Fruit fly (Drosophila melanogaster): ENCODE results near the gene CG9098.

The CG9098 gene

DNA sequence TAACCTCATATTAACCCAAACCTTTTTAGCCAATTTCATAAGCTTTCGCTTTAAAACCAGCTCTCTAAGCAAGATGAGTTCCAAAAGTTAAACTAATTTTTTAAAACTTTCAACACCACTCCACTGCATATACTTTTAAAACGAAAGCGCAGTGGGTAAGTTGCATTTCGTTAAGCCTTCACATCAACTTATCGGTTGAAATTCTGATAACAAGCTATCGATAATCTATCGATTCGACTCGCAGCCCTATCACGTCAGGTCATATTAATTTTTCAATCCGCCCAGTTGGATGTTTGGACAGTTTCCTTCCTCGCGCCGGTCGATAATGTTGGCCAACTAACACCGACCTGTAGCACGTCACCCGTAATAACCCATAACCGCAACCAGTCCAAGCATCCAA lies 26.0 kb downstream of the CG9098 start, which contains the start of gene ifc (continued):
- TF ChIP-seq Jarid2 (GFP tag; optimal IDR thresholded peaks at IDR 0.05), result peak; percentile 46
- TF ChIP-seq CG17568 (GFP tag; optimal IDR thresholded peaks at IDR 0.05), result no peak
- no peak for TF ChIP-seq cas (GFP tag; IDR thresholded peaks at IDR 0.05)
- TF ChIP-seq so (GFP tag; IDR thresholded peaks at IDR 0.05), result no peak
- TF ChIP-seq CG10147 (GFP tag; optimal IDR thresholded peaks at IDR 0.05), result no peak
- TF ChIP-seq mirr (GFP tag; optimal IDR thresholded peaks at IDR 0.05), result peak; percentile 7
- TF ChIP-seq cad (GFP tag; optimal IDR thresholded peaks at IDR 0.05), result no peak
- peak; percentile 12 for TF ChIP-seq Sry-β (GFP tag; optimal IDR thresholded peaks at IDR 0.05)
- TF ChIP-seq sisA (GFP tag; IDR thresholded peaks at IDR 0.05), result no peak
- peak; percentile 96 for TF ChIP-seq pzg (GFP tag; optimal IDR thresholded peaks at IDR 0.05)
- TF ChIP-seq toy (GFP tag; IDR thresholded peaks at IDR 0.05), result no peak
- peak; percentile 40 for TF ChIP-seq CG8944 (GFP tag; optimal IDR thresholded peaks at IDR 0.05)
- TF ChIP-seq seq (GFP tag; IDR thresholded peaks at IDR 0.05), result no peak
- peak; percentile 59 for TF ChIP-seq CG13775 (GFP tag; optimal IDR thresholded peaks at IDR 0.05)
- peak; percentile 51 for TF ChIP-seq CG13123 (GFP tag; optimal IDR thresholded peaks at IDR 0.05)
- TF ChIP-seq bigmax (GFP tag; optimal IDR thresholded peaks at IDR 0.05), result peak; percentile 40
- no peak for TF ChIP-seq ab (GFP tag; optimal IDR thresholded peaks at IDR 0.05)
- no peak for TF ChIP-seq CG32532 (GFP tag; IDR thresholded peaks at IDR 0.05)
- TF ChIP-seq HmgZ (tag; optimal IDR thresholded peaks at IDR 0.05), result peak; percentile 82
- TF ChIP-seq peb (GFP tag; IDR thresholded peaks at IDR 0.05), result no peak
- no peak for TF ChIP-seq dysf (GFP tag; IDR thresholded peaks at IDR 0.05)
- TF ChIP-seq zfh1 (GFP tag; IDR thresholded peaks at IDR 0.05), result no peak
- TF ChIP-seq cg (GFP tag; optimal IDR thresholded peaks at IDR 0.05), result no peak
- no peak for TF ChIP-seq tup (GFP tag; optimal IDR thresholded peaks at IDR 0.05)
- TF ChIP-seq HHEX (GFP tag; optimal IDR thresholded peaks at IDR 0.05), result peak; percentile 31
- peak; percentile 89 for TF ChIP-seq CG13894 (tag; optimal IDR thresholded peaks at IDR 0.05)
- peak; percentile 36 for TF ChIP-seq CG10979 (tag; optimal IDR thresholded peaks at IDR 0.05)
- peak; percentile 54 for TF ChIP-seq CG7786 (GFP tag; optimal IDR thresholded peaks at IDR 0.05)
- peak; percentile 70 for TF ChIP-seq dm (GFP tag; optimal IDR thresholded peaks at IDR 0.05)
- no peak for TF ChIP-seq ssp (GFP tag; IDR thresholded peaks at IDR 0.05)
- TF ChIP-seq CG5180 (GFP tag; optimal IDR thresholded peaks at IDR 0.05), result no peak
- TF ChIP-seq btn (GFP tag; optimal IDR thresholded peaks at IDR 0.05), result no peak
- TF ChIP-seq pan (optimal IDR thresholded peaks at IDR 0.05), result no peak
- no peak for TF ChIP-seq pan (GFP tag; optimal IDR thresholded peaks at IDR 0.05 in 1 of 2, IDR thresholded peaks at IDR 0.05 in 1 of 2)
- peak in 1 of 3 experiments; percentile 14 for TF ChIP-seq Stat92E (GFP tag; optimal IDR thresholded peaks at IDR 0.05)
- no peak for TF ChIP-seq CG31441 (GFP tag; IDR thresholded peaks at IDR 0.05)
- TF ChIP-seq CG2712 (tag; optimal IDR thresholded peaks at IDR 0.05), result peak; percentile 76
- TF ChIP-seq CG12104 (GFP tag; optimal IDR thresholded peaks at IDR 0.05), result peak; percentile 8
- TF ChIP-seq CG8388 (GFP tag; optimal IDR thresholded peaks at IDR 0.05), result peak; percentile 15
- peak; percentile 61 for TF ChIP-seq Ssrp (tag; optimal IDR thresholded peaks at IDR 0.05)
- TF ChIP-seq CG1603 (tag; optimal IDR thresholded peaks at IDR 0.05), result peak; percentile 91
- TF ChIP-seq CG3995 (GFP tag; optimal IDR thresholded peaks at IDR 0.05), result peak; percentile 17
- TF ChIP-seq sim (GFP tag; IDR thresholded peaks at IDR 0.05), result no peak
- 0 out of 2 replicates have a peak, but pooled peaks have one; percentile 13 for TF ChIP-seq CG6272 (GFP tag; IDR thresholded peaks at IDR 0.05)
- TF ChIP-seq br (optimal IDR thresholded peaks at IDR 0.05), result no peak
- TF ChIP-seq Hmr (GFP tag; optimal IDR thresholded peaks at IDR 0.05), result peak; percentile 73
- TF ChIP-seq B-H1 (GFP tag; IDR thresholded peaks at IDR 0.05), result no peak
- TF ChIP-seq Mes4 (GFP tag; optimal IDR thresholded peaks at IDR 0.05), result peak; percentile 30
- TF ChIP-seq E2f1 (GFP tag; IDR thresholded peaks at IDR 0.05), result no peak
- no peak for TF ChIP-seq Rfx (GFP tag; IDR thresholded peaks at IDR 0.05)
- TF ChIP-seq yki (optimal IDR thresholded peaks at IDR 0.05), result no peak
- TF ChIP-seq CG11093 (GFP tag; IDR thresholded peaks at IDR 0.05), result no peak
- TF ChIP-seq CG34422 (GFP tag; IDR thresholded peaks at IDR 0.05), result no peak

All from whole organism, embryonic.